Worm (Caenorhabditis elegans) whole organism, L3 larva: Measurements from ENCODE around the gene best-12.

Experiments used
- ZK546.5 ChIP-seq: sonication (generic microtip); optimal IDR thresholded peaks from 2 replicates; lab custom pipeline; 2017; ENCODE audit warnings: missing biosample characterization, missing genetic modification characterization
- ama-1 ChIP-seq: fragments of 150-350 bp; optimal IDR thresholded peaks from 2 replicates; lab custom pipeline; 2018
- daf-12 ChIP-seq: fragments of 150-350 bp; optimal IDR thresholded peaks from 2 replicates; lab custom pipeline; 2014; ENCODE audit warnings: missing biosample characterization, missing genetic modification reagents, missing genetic modification characterization
- elt-3 ChIP-seq, 3 experiments: fragments of 150-350 bp in 1 of 3; sonication (generic microtip) in 2 of 3; optimal IDR thresholded peaks; 2 replicates in 2 of 3; 4 replicates in 1 of 3; lab custom pipeline; 2014 to 2017; ENCODE audit warnings: missing biosample characterization in 3 of 3, missing genetic modification characterization in 3 of 3
- fkh-10 ChIP-seq: sonication (generic microtip); optimal IDR thresholded peaks from 2 replicates; lab custom pipeline; 2017; ENCODE audit warnings: missing biosample characterization, missing genetic modification reagents, missing genetic modification characterization
- mdl-1 ChIP-seq: fragments of 150-350 bp; optimal IDR thresholded peaks from 2 replicates; lab custom pipeline; 2014; ENCODE audit warnings: missing biosample characterization, missing genetic modification characterization
- nhr-25 ChIP-seq: sonication (generic microtip); optimal IDR thresholded peaks from 2 replicates; lab custom pipeline; 2017; ENCODE audit warnings: missing biosample characterization, missing genetic modification characterization
- skn-1 ChIP-seq: fragments of 150-350 bp; optimal IDR thresholded peaks from 2 replicates; lab custom pipeline; 2014; ENCODE audit warnings: missing biosample characterization, missing genetic modification characterization
- snpc-4 ChIP-seq: fragments of 150-350 bp; optimal IDR thresholded peaks from 2 replicates; lab custom pipeline; 2014; ENCODE audit warnings: missing biosample characterization, missing genetic modification characterization
- tbx-2 ChIP-seq: sonication (generic microtip); optimal IDR thresholded peaks from 2 replicates; lab custom pipeline; 2016; ENCODE audit warnings: mild to moderate bottlenecking, missing genetic modification characterization, missing compliant biosample characterization
- unc-39 ChIP-seq: sonication (generic microtip); optimal IDR thresholded peaks from 4 replicates; lab custom pipeline; 2017; ENCODE audit warnings: missing biosample characterization, missing genetic modification characterization

- no peak for TF ChIP-seq mdl-1 (tag; lab: Kevin White, UChicago)
- TF ChIP-seq snpc-4, result no peak
- no peak for TF ChIP-seq fkh-10 (GFP tag; lab: Kevin White, UChicago)
- no peak for TF ChIP-seq daf-12
- TF ChIP-seq skn-1 (tag; lab: Kevin White, UChicago), result no peak
- no peak for TF ChIP-seq nhr-25 (tag; lab: Kevin White, UChicago)
- TF ChIP-seq ama-1, result no peak
- no peak for TF ChIP-seq ZK546.5 (tag; lab: Kevin White, UChicago)
- no peak for TF ChIP-seq tbx-2 (tag; lab: Kevin White, UChicago)
- no peak for TF ChIP-seq elt-3 (tag; optimal IDR thresholded peaks at IDR 0.05; lab: Kevin White, UChicago)
- no peak for TF ChIP-seq unc-39
Observed at ce11 chrV:16068938-16069337, 19.7 kb downstream of the best-12 start, which contains the start of gene cyp-35D1.
